Worm (Caenorhabditis elegans) whole organism, L2 larva: ENCODE results near the gene W03C9.2.

Experiments
- R02D3.7 ChIP-seq: fragments of 150-350 bp; optimal IDR thresholded peaks from 2 replicates; lab custom pipeline; 2014; ENCODE audit warnings: missing biosample characterization, missing genetic modification characterization
- alr-1 ChIP-seq: fragments of 150-350 bp; optimal IDR thresholded peaks from 2 replicates; lab custom pipeline; 2014; ENCODE audit warnings: missing biosample characterization, missing genetic modification characterization
- ama-1 ChIP-seq: fragments of 150-350 bp; optimal IDR thresholded peaks from 2 replicates; lab custom pipeline; 2018; ENCODE audit warnings: inconsistent platforms
- ceh-16 ChIP-seq: fragments of 150-350 bp; optimal IDR thresholded peaks from 2 replicates; lab custom pipeline; 2014; ENCODE audit warnings: missing biosample characterization, missing genetic modification characterization
- elt-1 ChIP-seq: fragments of 150-350 bp; optimal IDR thresholded peaks from 2 replicates; lab custom pipeline; 2014; ENCODE audit warnings: missing biosample characterization, missing genetic modification characterization
- fos-1 ChIP-seq: fragments of 150-350 bp; optimal IDR thresholded peaks from 2 replicates; lab custom pipeline; 2014; ENCODE audit warnings: missing biosample characterization, missing genetic modification characterization
- gmeb-1 ChIP-seq: fragments of 150-350 bp; optimal IDR thresholded peaks from 2 replicates; lab custom pipeline; 2014; ENCODE audit warnings: missing biosample characterization, missing genetic modification characterization
- nhr-129 ChIP-seq: fragments of 150-350 bp; optimal IDR thresholded peaks from 2 replicates; lab custom pipeline; 2014; ENCODE audit warnings: missing biosample characterization, missing genetic modification characterization
- nhr-21 ChIP-seq: fragments of 150-350 bp; optimal IDR thresholded peaks from 2 replicates; lab custom pipeline; 2014; ENCODE audit warnings: missing biosample characterization, missing genetic modification characterization
- nhr-237 ChIP-seq: fragments of 150-350 bp; optimal IDR thresholded peaks from 2 replicates; lab custom pipeline; 2014; ENCODE audit warnings: missing biosample characterization, missing genetic modification characterization
- nhr-6 ChIP-seq: fragments of 150-350 bp; optimal IDR thresholded peaks from 2 replicates; lab custom pipeline; 2014; ENCODE audit warnings: missing biosample characterization, missing genetic modification characterization
- peb-1 ChIP-seq: fragments of 150-350 bp; optimal IDR thresholded peaks from 2 replicates; lab custom pipeline; 2014; ENCODE audit warnings: missing biosample characterization, missing genetic modification characterization
- sma-3 ChIP-seq: sonication (generic microtip); optimal IDR thresholded peaks from 2 replicates; lab custom pipeline; 2016; ENCODE audit warnings: missing genetic modification reagents, missing genetic modification characterization, missing compliant biosample characterization
- unc-39 ChIP-seq: fragments of 150-350 bp; optimal IDR thresholded peaks from 2 replicates; lab custom pipeline; 2014; ENCODE audit warnings: missing biosample characterization, missing genetic modification characterization
- ztf-11 ChIP-seq: sonication (generic microtip); optimal IDR thresholded peaks from 2 replicates; lab custom pipeline; 2017; ENCODE audit warnings: missing biosample characterization, missing genetic modification characterization
- ztf-4 ChIP-seq: fragments of 150-350 bp; optimal IDR thresholded peaks from 2 replicates; lab custom pipeline; 2014; ENCODE audit warnings: missing biosample characterization, missing genetic modification characterization

Gene W03C9.2

ce11 chrII:12008772-12009171, 46.6 kb downstream of the W03C9.2 start, which contains the start of gene glb-29:
Gene glb-29, plus strand, starts transcription at chrII:12009072.
- TF ChIP-seq ztf-4 (tag; lab: Kevin White, UChicago) (no peak), elt-1 (tag; lab: Kevin White, UChicago) (no peak), peb-1 (tag; lab: Kevin White, UChicago) (no peak), ama-1 (lab: Kevin White, UChicago) (no peak), ztf-11 (tag; lab: Kevin White, UChicago) (no peak), R02D3.7 (tag; lab: Kevin White, UChicago) (no peak), nhr-237 (no peak), fos-1 (tag; lab: Kevin White, UChicago) (no peak), ceh-16 (tag; lab: Kevin White, UChicago) (no peak), nhr-21 (tag; lab: Kevin White, UChicago) (no peak), unc-39 (tag; lab: Kevin White, UChicago) (no peak), nhr-6 (no peak), nhr-129 (tag; lab: Kevin White, UChicago) (no peak), alr-1 (tag; lab: Kevin White, UChicago) (no peak), sma-3 (GFP tag; lab: Kevin White, UChicago) (no peak), gmeb-1 (no peak)
